Worm (Caenorhabditis elegans): ENCODE measurements around the gene exc-7.

Gene exc-7

DNA sequence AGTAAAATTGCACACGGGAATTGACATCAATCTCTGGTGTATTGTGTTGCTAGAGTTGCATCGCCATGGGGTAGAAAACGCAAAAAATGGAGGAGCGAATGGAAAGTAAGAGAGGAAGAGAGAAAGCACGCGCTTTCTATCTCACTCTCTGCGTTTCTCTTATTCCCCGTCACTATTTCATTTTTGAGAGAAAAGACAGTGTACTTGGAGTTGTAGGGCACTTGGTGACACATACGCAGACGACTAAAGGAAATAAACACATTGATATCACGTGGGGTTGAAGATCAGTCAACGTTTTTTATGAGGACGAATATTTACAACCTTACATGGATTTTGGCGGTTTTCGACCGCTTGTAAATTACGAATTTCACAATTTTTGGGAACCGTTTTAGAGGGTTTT, 27.6 kb downstream of the exc-7 start (continued):
- no peak for TF ChIP-seq nhr-27 (tag; optimal IDR thresholded peaks at IDR 0.05)
- no peak for TF ChIP-seq ztf-25 (GFP tag; IDR thresholded peaks at IDR 0.05)
- no peak for TF ChIP-seq mes-4 (tag; optimal IDR thresholded peaks at IDR 0.05)
- peak; percentile 55; the same call in 1 of the 2 replicates for TF ChIP-seq cebp-1 (GFP tag; IDR thresholded peaks at IDR 0.05)
- peak; percentile 90 for TF ChIP-seq cebp-1 (tag; optimal IDR thresholded peaks at IDR 0.05)
- TF ChIP-seq lir-1 (GFP tag; conservative IDR thresholded peaks at IDR 0.05), result peak; percentile 86
- TF ChIP-seq hmg-20 (GFP tag; IDR thresholded peaks at IDR 0.05), result no peak
- TF ChIP-seq mel-28 (tag; optimal IDR thresholded peaks at IDR 0.05; ENCODE audit: borderline replicate concordance), result no peak
- no peak for TF ChIP-seq lag-1 (GFP tag; IDR thresholded peaks at IDR 0.05)
- no peak for TF ChIP-seq attf-6 (GFP tag; IDR thresholded peaks at IDR 0.05)
- peak; percentile 93 for TF ChIP-seq ceh-27 (GFP tag; optimal IDR thresholded peaks at IDR 0.05)
- no peak for TF ChIP-seq aptf-3 (GFP tag; IDR thresholded peaks at IDR 0.05)
- TF ChIP-seq xnd-1 (tag; optimal IDR thresholded peaks at IDR 0.05), result no peak
- TF ChIP-seq aptf-2 (GFP tag; conservative IDR thresholded peaks at IDR 0.05), result no peak
- peak; percentile 89 for TF ChIP-seq atf-7 (tag; optimal IDR thresholded peaks at IDR 0.05)
- no peak for TF ChIP-seq mxl-1 (tag; optimal IDR thresholded peaks at IDR 0.05)
- peak; percentile 57 for TF ChIP-seq nhr-90 (tag; optimal IDR thresholded peaks at IDR 0.05)
- 0 out of 2 replicates have a peak, but pooled peaks have one; percentile 52 for TF ChIP-seq Y56A3A.18 (GFP tag; IDR thresholded peaks at IDR 0.05)
- TF ChIP-seq zim-3 (tag; optimal IDR thresholded peaks at IDR 0.05), result no peak
- TF ChIP-seq ccch-3 (GFP tag; optimal IDR thresholded peaks at IDR 0.05), result no peak
- TF ChIP-seq D2030.7 (GFP tag; IDR thresholded peaks at IDR 0.05), result no peak
- TF ChIP-seq ztf-18 (tag; optimal IDR thresholded peaks at IDR 0.05), result peak; percentile 41
- TF ChIP-seq pha-4 (tag; optimal IDR thresholded peaks at IDR 0.05), result peak; percentile 58
- TF ChIP-seq ztf-26 (tag; optimal IDR thresholded peaks at IDR 0.05), result peak; percentile 80
- TF ChIP-seq K12H6.12 (tag; optimal IDR thresholded peaks at IDR 0.05), result peak; percentile 90
- peak; percentile 87 for TF ChIP-seq madf-10 (tag; optimal IDR thresholded peaks at IDR 0.05)
- TF ChIP-seq let-607 (tag; optimal IDR thresholded peaks at IDR 0.05), result peak; percentile 73 to 79
- no peak for TF ChIP-seq unc-130 (GFP tag; optimal IDR thresholded peaks at IDR 0.05)
- TF ChIP-seq F52B5.7 (tag; optimal IDR thresholded peaks at IDR 0.05), result no peak
- TF ChIP-seq lin-54 (GFP tag; optimal IDR thresholded peaks at IDR 0.05), result peak; percentile 69
- peak; percentile 60 for TF ChIP-seq mcd-1 (GFP tag; IDR thresholded peaks at IDR 0.05)
- no peak for TF ChIP-seq sdz-38 (tag; optimal IDR thresholded peaks at IDR 0.05)
- TF ChIP-seq nhr-80 (tag; optimal IDR thresholded peaks at IDR 0.05), result peak; percentile 97

DNA sequence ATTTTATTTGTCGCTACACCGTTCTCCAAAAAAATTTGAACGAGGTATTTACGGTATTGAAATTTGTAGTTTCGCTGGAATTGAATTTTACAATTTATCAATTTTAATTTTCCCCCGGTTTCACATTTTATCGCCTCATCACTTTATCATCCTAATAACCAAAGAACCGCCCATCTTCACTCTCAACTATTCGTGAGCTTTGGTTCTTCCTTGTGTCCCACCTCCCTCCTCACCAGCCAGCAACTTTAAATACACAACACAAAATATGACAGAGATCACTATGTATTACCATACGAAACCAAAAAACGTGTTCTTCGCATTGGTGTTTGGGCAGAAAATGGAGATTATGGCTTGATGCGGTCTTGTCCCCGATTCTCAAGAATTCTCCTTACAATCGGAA, 28.3 kb downstream of the exc-7 start:
- TF ChIP-seq nhr-120 (GFP tag; IDR thresholded peaks at IDR 0.05), result no peak
- TF ChIP-seq tbp1 (GFP tag; optimal IDR thresholded peaks at IDR 0.05), result peak; percentile 11
- TF ChIP-seq C06A6.2 (GFP tag; conservative IDR thresholded peaks at IDR 0.05), result no peak

DNA sequence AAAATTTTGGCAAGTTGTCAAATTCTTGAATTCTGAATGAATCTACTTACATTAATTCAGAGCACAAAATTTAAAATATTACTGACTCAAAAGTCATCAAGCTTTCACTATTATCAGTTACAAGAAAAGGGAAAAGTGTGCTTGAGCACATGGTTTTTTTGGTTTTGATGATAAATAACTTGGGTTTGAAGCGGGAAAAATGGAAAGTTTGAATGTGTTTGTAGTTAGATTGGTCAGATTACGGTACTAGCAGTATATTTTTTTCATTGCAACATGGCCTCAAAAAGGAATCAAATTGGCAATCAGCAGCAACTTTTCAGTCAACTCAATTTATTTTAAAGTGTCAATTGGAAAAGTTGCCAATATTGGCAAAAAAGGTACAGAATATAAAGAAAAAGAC, 28.9 kb downstream of the exc-7 start:
- TF ChIP-seq hsf-1 (GFP tag; IDR thresholded peaks at IDR 0.05), result no peak
- TF ChIP-seq hmg-1.2 (GFP tag; IDR thresholded peaks at IDR 0.05), result no peak
- no peak for TF ChIP-seq B0035.1 (tag; optimal IDR thresholded peaks at IDR 0.05)
- TF ChIP-seq nhr-80 (tag; optimal IDR thresholded peaks at IDR 0.05), result peak; percentile 37
